Worm (Caenorhabditis elegans) whole organism, L1 larva: ENCODE data around the gene txt-5.

Experiments
- C34B4.2 ChIP-seq: sonication (generic microtip); optimal IDR thresholded peaks from 2 replicates; lab custom pipeline; 2017; ENCODE audit warnings: mild to moderate bottlenecking, missing genetic modification characterization, missing compliant biosample characterization
- nhr-237 ChIP-seq: fragments of 150-350 bp; optimal IDR thresholded peaks from 2 replicates; lab custom pipeline; 2014; ENCODE audit warnings: missing biosample characterization, missing genetic modification characterization

- no peak for TF ChIP-seq nhr-237
- no peak for TF ChIP-seq C34B4.2 (tag; lab: Kevin White, UChicago)
These were observed 22.3 kb downstream of the txt-5 start, which contains the start of gene ZK742.6 for ce11 chrV:7814601-7815000.
